Fruit fly (Drosophila melanogaster): ENCODE data around the gene Efr.

DNA sequence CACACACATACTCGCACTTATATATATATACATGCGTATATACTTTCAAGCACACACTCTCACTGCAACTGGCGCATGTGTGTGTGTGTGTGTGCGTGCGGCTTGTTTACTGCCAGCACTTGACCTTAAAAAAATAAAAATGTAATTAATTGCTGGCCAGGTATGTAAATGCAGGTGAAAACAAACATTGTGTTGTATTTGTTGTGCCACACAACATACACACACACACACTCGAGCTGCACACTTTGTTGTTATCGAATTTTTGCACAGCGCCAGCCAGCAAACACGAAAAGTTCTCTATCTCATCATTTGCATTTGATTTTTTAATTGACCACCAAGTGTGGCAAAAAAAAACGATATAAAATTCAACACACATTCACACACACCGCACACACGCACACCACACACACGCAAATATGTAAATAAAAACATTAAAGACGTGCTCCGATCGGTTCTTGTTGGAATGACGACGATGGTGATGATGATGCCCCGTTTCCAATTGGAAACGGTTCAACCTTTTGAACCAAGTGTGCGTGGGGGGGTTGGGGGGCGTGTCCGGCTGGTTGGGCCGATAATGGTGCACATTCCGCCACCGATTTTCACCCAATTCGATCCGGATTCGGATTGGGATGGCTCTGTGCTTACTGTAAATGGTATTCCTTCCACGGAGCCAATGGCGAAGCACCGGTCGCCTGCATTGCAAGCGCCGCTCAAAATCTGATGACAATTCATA is 35.0 kb downstream of the Efr start:
- no peak for TF ChIP-seq CG32121 (GFP tag; IDR thresholded peaks at IDR 0.05)
- TF ChIP-seq CG8301 (tag; optimal IDR thresholded peaks at IDR 0.05): no peak
- no peak for TF ChIP-seq EcR (GFP tag; optimal IDR thresholded peaks at IDR 0.05)
- 0 out of 3 replicates have a peak, but pooled peaks have one; percentile 29 for TF ChIP-seq fd96Ca (GFP tag; IDR thresholded peaks at IDR 0.05)
- TF ChIP-seq CG12605 (GFP tag; IDR thresholded peaks at IDR 0.05): no peak
- no peak for TF ChIP-seq Pif1A (GFP tag; optimal IDR thresholded peaks at IDR 0.05)
- no peak for TF ChIP-seq CG10348 (GFP tag; IDR thresholded peaks at IDR 0.05)
- TF ChIP-seq Pif1B (GFP tag; optimal IDR thresholded peaks at IDR 0.05): no peak
- no peak for TF ChIP-seq CG15710 (tag; optimal IDR thresholded peaks at IDR 0.05)
- no peak for TF ChIP-seq CG34367 (tag; optimal IDR thresholded peaks at IDR 0.05)
- TF ChIP-seq D1 (tag; optimal IDR thresholded peaks at IDR 0.05): no peak
- no peak for TF ChIP-seq CG9948 (tag; optimal IDR thresholded peaks at IDR 0.05)
- no peak for TF ChIP-seq rn (GFP tag; IDR thresholded peaks at IDR 0.05)
- TF ChIP-seq gl (tag; optimal IDR thresholded peaks at IDR 0.05): no peak

Data from whole organism, pupa.